Worm (Caenorhabditis elegans) whole organism, L2 larva: ENCODE results near the gene csn-3.

Source experiments
- ZK546.5 ChIP-seq: sonication (generic microtip); optimal IDR thresholded peaks from 2 replicates; lab custom pipeline; 2017; ENCODE audit warnings: missing biosample characterization, missing genetic modification characterization
- aly-2 ChIP-seq: fragments of 150-350 bp; optimal IDR thresholded peaks from 2 replicates; lab custom pipeline; 2014; ENCODE audit warnings: missing biosample characterization, missing genetic modification characterization
- ama-1 ChIP-seq: fragments of 150-350 bp; optimal IDR thresholded peaks from 2 replicates; lab custom pipeline; 2018; ENCODE audit warnings: inconsistent platforms
- lin-39 ChIP-seq: fragments of 150-350 bp; optimal IDR thresholded peaks from 2 replicates; lab custom pipeline; 2014; ENCODE audit warnings: missing biosample characterization, missing genetic modification reagents, missing genetic modification characterization
- mdl-1 ChIP-seq, 2 experiments: fragments of 150-350 bp in 1 of 2; sonication (generic microtip) in 1 of 2; optimal IDR thresholded peaks; 2 replicates each; lab custom pipeline; 2017; ENCODE audit warnings: missing biosample characterization in 2 of 2, missing genetic modification characterization in 2 of 2
- nhr-11 ChIP-seq: fragments of 150-350 bp; optimal IDR thresholded peaks from 2 replicates; lab custom pipeline; 2014; ENCODE audit warnings: missing biosample characterization, missing genetic modification characterization
- nhr-129 ChIP-seq: fragments of 150-350 bp; optimal IDR thresholded peaks from 2 replicates; lab custom pipeline; 2014; ENCODE audit warnings: missing biosample characterization, missing genetic modification characterization
- skn-1 ChIP-seq: sonication (generic microtip); optimal IDR thresholded peaks from 2 replicates; lab custom pipeline; 2017; ENCODE audit warnings: missing biosample characterization, missing genetic modification characterization
- snpc-4 ChIP-seq: fragments of 150-350 bp; optimal IDR thresholded peaks from 2 replicates; lab custom pipeline; 2014; ENCODE audit warnings: missing biosample characterization, missing genetic modification characterization
- unc-39 ChIP-seq: fragments of 150-350 bp; optimal IDR thresholded peaks from 2 replicates; lab custom pipeline; 2014; ENCODE audit warnings: missing biosample characterization, missing genetic modification characterization
- unc-55 ChIP-seq: fragments of 150-350 bp; sonication (generic microtip); optimal IDR thresholded peaks from 3 replicates; lab custom pipeline; 2014; ENCODE audit warnings: missing biosample characterization, missing genetic modification reagents, missing genetic modification characterization
- unc-62 ChIP-seq: fragments of 150-350 bp; optimal IDR thresholded peaks from 2 replicates; lab custom pipeline; 2014; ENCODE audit warnings: missing biosample characterization, missing genetic modification reagents, missing genetic modification characterization
- zag-1 ChIP-seq: fragments of 150-350 bp; optimal IDR thresholded peaks from 2 replicates; lab custom pipeline; 2014; ENCODE audit warnings: missing biosample characterization, missing genetic modification characterization
- ztf-4 ChIP-seq: fragments of 150-350 bp; optimal IDR thresholded peaks from 2 replicates; lab custom pipeline; 2014; ENCODE audit warnings: missing biosample characterization, missing genetic modification characterization

- TF ChIP-seq mdl-1 (tag; optimal IDR thresholded peaks at IDR 0.05; lab: Kevin White, UChicago) (no peak), ama-1 (lab: Kevin White, UChicago) (no peak), snpc-4 (tag; lab: Kevin White, UChicago) (no peak), nhr-11 (no peak), ztf-4 (tag; lab: Kevin White, UChicago) (no peak), lin-39 (tag; lab: Kevin White, UChicago) (no peak), ZK546.5 (tag; lab: Kevin White, UChicago) (no peak), zag-1 (tag; lab: Kevin White, UChicago) (no peak), unc-62 (GFP tag; lab: Kevin White, UChicago) (no peak), aly-2 (no peak), skn-1 (tag; lab: Kevin White, UChicago) (no peak), unc-55 (GFP tag; lab: Kevin White, UChicago) (peak; percentile 76), nhr-129 (tag; lab: Kevin White, UChicago) (peak; percentile 51), unc-39 (tag; lab: Kevin White, UChicago) (no peak)
These were observed 45.8 kb downstream of the csn-3 start, which contains the start of the genes fnta-1 and cogc-8 for ce11 chrIV:240257-240754.
